Worm (Caenorhabditis elegans) whole organism, young adult: ENCODE data around the gene anoh-2.

Experiments
- B0035.1 ChIP-seq: sonication (generic microtip); optimal IDR thresholded peaks from 2 replicates; lab custom pipeline; 2016; ENCODE audit warnings: missing genetic modification characterization, mild to moderate bottlenecking, missing compliant biosample characterization, missing genotype, missing genetic modification reagents
- F10E7.11 ChIP-seq: sonication (generic microtip); optimal IDR thresholded peaks from 2 replicates; lab custom pipeline; 2017; ENCODE audit warnings: mild to moderate bottlenecking, missing genetic modification characterization, moderate library complexity, missing compliant biosample characterization
- F23B12.7 ChIP-seq: sonication (generic microtip); optimal IDR thresholded peaks from 2 replicates; lab custom pipeline; 2017; ENCODE audit warnings: missing genetic modification characterization, mild to moderate bottlenecking, missing compliant biosample characterization, antibody characterized with exemption, moderate library complexity; ENCODE audit not compliant: insufficient read depth
- F33H1.4 ChIP-seq: fragments of 200-800 bp; sonication (Bioruptor generic); IDR thresholded peaks from 2 replicates; pipeline ENCODE4 v1.3.6; 2022; ENCODE audit warnings: missing genetic modification reagents, missing genetic modification characterization, missing compliant biosample characterization
- F39B2.1 ChIP-seq: fragments of 200-800 bp; sonication (Bioruptor generic); IDR thresholded peaks from 2 replicates; pipeline ENCODE4 v1.3.6; 2022; ENCODE audit warnings: missing genetic modification reagents, missing genetic modification characterization, missing compliant biosample characterization
- F49E8.2 ChIP-seq: sonication (generic microtip); optimal IDR thresholded peaks from 3 replicates; lab custom pipeline; 2017; ENCODE audit warnings: missing genetic modification characterization, mild to moderate bottlenecking, missing compliant biosample characterization, antibody characterized with exemption, moderate library complexity; ENCODE audit not compliant: insufficient read depth
- F52B5.7 ChIP-seq: sonication (generic microtip); optimal IDR thresholded peaks from 2 replicates; lab custom pipeline; 2016; ENCODE audit warnings: mild to moderate bottlenecking, missing genetic modification characterization, missing compliant biosample characterization
- T07F8.4 ChIP-seq: sonication (generic microtip); optimal IDR thresholded peaks from 2 replicates; lab custom pipeline; 2016; ENCODE audit warnings: mild to moderate bottlenecking, missing genetic modification characterization, moderate library complexity, missing compliant biosample characterization
- Y56A3A.18 ChIP-seq: fragments of 200-800 bp; sonication (Bioruptor generic); IDR thresholded peaks from 2 replicates; pipeline ENCODE4 v1.3.6; 2022; ENCODE audit warnings: missing genetic modification reagents, missing genetic modification characterization, missing compliant biosample characterization
- Y67H2A.10 ChIP-seq: fragments of 200-800 bp; sonication (Bioruptor generic); conservative IDR thresholded peaks from 2 replicates; pipeline ENCODE4 v1.3.6; 2022; ENCODE audit warnings: missing genetic modification reagents, missing genetic modification characterization, missing compliant biosample characterization
- ama-1 ChIP-seq, 3 experiments: fragments of 150-350 bp in 1 of 3; sonication (generic microtip) in 2 of 3; optimal IDR thresholded peaks; 2 replicates each; lab custom pipeline; 2014 to 2018; ENCODE audit warnings: missing biosample characterization in 2 of 3, missing genetic modification characterization in 2 of 3, missing genetic modification reagents in 2 of 3
- aptf-2 ChIP-seq: fragments of 200-800 bp; sonication (Bioruptor generic); conservative IDR thresholded peaks from 2 replicates; pipeline ENCODE4 v1.3.6; 2022; ENCODE audit warnings: missing genetic modification reagents, missing genetic modification characterization, missing compliant biosample characterization
- aptf-3 ChIP-seq: fragments of 200-800 bp; sonication (Bioruptor generic); IDR thresholded peaks from 2 replicates; pipeline ENCODE4 v1.3.6; 2022; ENCODE audit warnings: missing genetic modification characterization, missing compliant biosample characterization
- athp-1 ChIP-seq: sonication (generic microtip); optimal IDR thresholded peaks from 2 replicates; lab custom pipeline; 2017; ENCODE audit warnings: mild to moderate bottlenecking, missing genetic modification characterization, missing compliant biosample characterization
- attf-5 ChIP-seq: fragments of 200-800 bp; sonication (Bioruptor generic); optimal IDR thresholded peaks from 2 replicates; lab custom pipeline; 2018; ENCODE audit warnings: mild to moderate bottlenecking, missing genetic modification characterization, missing compliant biosample characterization
- bed-1 ChIP-seq: fragments of 200-800 bp; sonication (Bioruptor generic); IDR thresholded peaks from 2 replicates; pipeline ENCODE4 v1.3.6; 2022; ENCODE audit warnings: missing genetic modification reagents, missing genetic modification characterization, missing compliant biosample characterization
- bed-2 ChIP-seq: fragments of 200-800 bp; sonication (Bioruptor generic); IDR thresholded peaks from 2 replicates; pipeline ENCODE4 v1.3.6; 2022; ENCODE audit warnings: missing genetic modification reagents, missing genetic modification characterization, missing compliant biosample characterization
- cebp-1 ChIP-seq, 2 experiments: fragments of 200-800 bp in 1 of 2; sonication (Bioruptor generic) in 1 of 2; sonication (generic microtip) in 1 of 2; IDR thresholded peaks in 1 of 2; optimal IDR thresholded peaks in 1 of 2; 2 replicates each; pipeline versions ENCODE4 v1.3.6 to Lab custom; 2017 to 2022; ENCODE audit warnings: missing compliant biosample characterization in 2 of 2, missing genetic modification characterization in 2 of 2, mild to moderate bottlenecking in 1 of 2, missing genetic modification reagents in 1 of 2, moderate library complexity in 1 of 2
- ceh-100 ChIP-seq: fragments of 200-800 bp; sonication (Bioruptor generic); IDR thresholded peaks from 2 replicates; pipeline ENCODE4 v1.3.6; 2022; ENCODE audit warnings: missing genetic modification reagents, missing genetic modification characterization, missing compliant biosample characterization
- ceh-27 ChIP-seq: fragments of 200-800 bp; sonication (Bioruptor generic); optimal IDR thresholded peaks from 2 replicates; lab custom pipeline; 2018; ENCODE audit warnings: mild to moderate bottlenecking, missing genetic modification characterization, moderate library complexity, missing compliant biosample characterization
- ceh-58 ChIP-seq: fragments of 200-800 bp; sonication (Bioruptor generic); IDR thresholded peaks from 2 replicates; pipeline ENCODE4 v1.3.6; 2022; ENCODE audit warnings: missing genetic modification characterization, missing compliant biosample characterization
- die-1 ChIP-seq: sonication (generic microtip); optimal IDR thresholded peaks from 2 replicates; lab custom pipeline; 2016; ENCODE audit warnings: missing genotype, mild to moderate bottlenecking, missing genetic modification characterization, missing compliant biosample characterization
- egl-44 ChIP-seq: fragments of 200-800 bp; sonication (Bioruptor generic); IDR thresholded peaks from 2 replicates; pipeline ENCODE4 v1.3.6; 2022; ENCODE audit warnings: missing genetic modification reagents, missing genetic modification characterization, missing compliant biosample characterization
- egrh-3 ChIP-seq: fragments of 200-800 bp; sonication (Bioruptor generic); IDR thresholded peaks from 2 replicates; pipeline ENCODE4 v1.3.6; 2022; ENCODE audit warnings: missing genetic modification reagents, missing genetic modification characterization, missing compliant biosample characterization
- ekl-4 ChIP-seq: fragments of 200-800 bp; sonication (Bioruptor generic); IDR thresholded peaks from 2 replicates; pipeline ENCODE4 v1.3.6; 2022; ENCODE audit warnings: missing genetic modification reagents, missing genetic modification characterization, missing compliant biosample characterization
- fkh-3 ChIP-seq: sonication (generic microtip); optimal IDR thresholded peaks from 2 replicates; lab custom pipeline; 2016; ENCODE audit warnings: mild to moderate bottlenecking, missing genetic modification characterization, missing compliant biosample characterization
- hlh-12 ChIP-seq: sonication (generic microtip); optimal IDR thresholded peaks from 2 replicates; lab custom pipeline; 2016; ENCODE audit warnings: missing genetic modification characterization, missing compliant biosample characterization
- hmg-1.2 ChIP-seq: fragments of 200-800 bp; sonication (Bioruptor generic); IDR thresholded peaks from 2 replicates; pipeline ENCODE4 v1.3.6; 2022; ENCODE audit warnings: missing genetic modification reagents, missing genetic modification characterization, missing compliant biosample characterization
- lag-1 ChIP-seq: fragments of 200-800 bp; sonication (Bioruptor generic); IDR thresholded peaks from 2 replicates; pipeline ENCODE4 v1.3.6; 2022; ENCODE audit warnings: missing genetic modification reagents, missing genetic modification characterization, missing compliant biosample characterization
- let-607 ChIP-seq, 2 experiments: fragments of 200-800 bp in 1 of 2; sonication (Bioruptor generic) in 1 of 2; sonication (generic microtip) in 1 of 2; optimal IDR thresholded peaks; 2 replicates each; lab custom pipeline; 2016 to 2018; ENCODE audit warnings: mild to moderate bottlenecking in 2 of 2, missing compliant biosample characterization in 2 of 2, missing genetic modification characterization in 2 of 2, moderate library complexity in 2 of 2, missing genotype in 1 of 2
- lin-26 ChIP-seq: fragments of 200-800 bp; sonication (Bioruptor generic); IDR thresholded peaks from 2 replicates; pipeline ENCODE4 v1.3.6; 2022; ENCODE audit warnings: missing genetic modification reagents, missing genetic modification characterization, missing compliant biosample characterization
- lin-54 ChIP-seq: fragments of 200-800 bp; sonication (Bioruptor generic); optimal IDR thresholded peaks from 2 replicates; lab custom pipeline; 2018; ENCODE audit warnings: mild to moderate bottlenecking, missing genetic modification characterization, missing compliant biosample characterization
- madf-6 ChIP-seq: fragments of 200-800 bp; sonication (Bioruptor generic); IDR thresholded peaks from 2 replicates; pipeline ENCODE4 v1.3.6; 2022; ENCODE audit warnings: missing genetic modification reagents, missing genetic modification characterization, missing compliant biosample characterization
- mel-28 ChIP-seq: sonication (generic microtip); optimal IDR thresholded peaks from 2 replicates; lab custom pipeline; 2016; ENCODE audit warnings: borderline replicate concordance, mild to moderate bottlenecking, missing genetic modification characterization, missing compliant biosample characterization
- mxl-1 ChIP-seq: sonication (generic microtip); optimal IDR thresholded peaks from 2 replicates; lab custom pipeline; 2016; ENCODE audit warnings: missing genetic modification characterization, missing compliant biosample characterization
- nfya-1 ChIP-seq: sonication (generic microtip); optimal IDR thresholded peaks from 2 replicates; lab custom pipeline; 2017; ENCODE audit warnings: antibody characterized with exemption, missing compliant biosample characterization, missing genetic modification characterization, borderline replicate concordance; ENCODE audit not compliant: insufficient read depth
- nhr-80 ChIP-seq: sonication (generic microtip); optimal IDR thresholded peaks from 2 replicates; lab custom pipeline; 2016; ENCODE audit warnings: missing genetic modification characterization, missing compliant biosample characterization
- rcor-1 ChIP-seq: fragments of 200-800 bp; sonication (Bioruptor generic); IDR thresholded peaks from 2 replicates; pipeline ENCODE4 v1.3.6; 2022; ENCODE audit warnings: missing genetic modification reagents, missing genetic modification characterization, missing compliant biosample characterization
- snpc-1.1 ChIP-seq: sonication (generic microtip); optimal IDR thresholded peaks from 2 replicates; lab custom pipeline; 2017; ENCODE audit warnings: missing genetic modification characterization, mild to moderate bottlenecking, missing compliant biosample characterization, antibody characterized with exemption, moderate library complexity, missing genotype, missing genetic modification reagents; ENCODE audit not compliant: insufficient read depth
- snpc-1.3 ChIP-seq: sonication (generic microtip); optimal IDR thresholded peaks from 2 replicates; lab custom pipeline; 2017; ENCODE audit warnings: missing genetic modification characterization, mild to moderate bottlenecking, missing compliant biosample characterization, antibody characterized with exemption, moderate library complexity, missing genotype, missing genetic modification reagents; ENCODE audit not compliant: insufficient read depth
- sptf-2 ChIP-seq: fragments of 200-800 bp; sonication (Bioruptor generic); optimal IDR thresholded peaks from 2 replicates; lab custom pipeline; 2018; ENCODE audit warnings: mild to moderate bottlenecking, missing genetic modification characterization, missing compliant biosample characterization
- tbp1 ChIP-seq: fragments of 200-800 bp; sonication (Bioruptor generic); optimal IDR thresholded peaks from 2 replicates; lab custom pipeline; 2018; ENCODE audit warnings: mild to moderate bottlenecking, missing genetic modification characterization, missing compliant biosample characterization
- tlf-1 ChIP-seq: fragments of 200-800 bp; sonication (Bioruptor generic); optimal IDR thresholded peaks from 2 replicates; lab custom pipeline; 2018; ENCODE audit warnings: mild to moderate bottlenecking, missing genetic modification characterization, missing compliant biosample characterization
- unc-130 ChIP-seq: sonication (generic microtip); optimal IDR thresholded peaks from 2 replicates; lab custom pipeline; 2016; ENCODE audit warnings: missing genetic modification reagents, missing genetic modification characterization, missing compliant biosample characterization
- unc-62 ChIP-seq: fragments of 150-350 bp; optimal IDR thresholded peaks from 2 replicates; lab custom pipeline; 2014; ENCODE audit warnings: missing biosample characterization, missing genetic modification reagents, missing genetic modification characterization
- ztf-22 ChIP-seq: fragments of 200-800 bp; sonication (Bioruptor generic); optimal IDR thresholded peaks from 2 replicates; lab custom pipeline; 2018; ENCODE audit warnings: mild to moderate bottlenecking, missing genetic modification characterization, moderate library complexity, missing compliant biosample characterization
- ztf-25 ChIP-seq: fragments of 200-800 bp; sonication (Bioruptor generic); IDR thresholded peaks from 2 replicates; pipeline ENCODE4 v1.3.6; 2022; ENCODE audit warnings: missing genetic modification reagents, missing genetic modification characterization, missing compliant biosample characterization

anoh-2 gene

DNA sequence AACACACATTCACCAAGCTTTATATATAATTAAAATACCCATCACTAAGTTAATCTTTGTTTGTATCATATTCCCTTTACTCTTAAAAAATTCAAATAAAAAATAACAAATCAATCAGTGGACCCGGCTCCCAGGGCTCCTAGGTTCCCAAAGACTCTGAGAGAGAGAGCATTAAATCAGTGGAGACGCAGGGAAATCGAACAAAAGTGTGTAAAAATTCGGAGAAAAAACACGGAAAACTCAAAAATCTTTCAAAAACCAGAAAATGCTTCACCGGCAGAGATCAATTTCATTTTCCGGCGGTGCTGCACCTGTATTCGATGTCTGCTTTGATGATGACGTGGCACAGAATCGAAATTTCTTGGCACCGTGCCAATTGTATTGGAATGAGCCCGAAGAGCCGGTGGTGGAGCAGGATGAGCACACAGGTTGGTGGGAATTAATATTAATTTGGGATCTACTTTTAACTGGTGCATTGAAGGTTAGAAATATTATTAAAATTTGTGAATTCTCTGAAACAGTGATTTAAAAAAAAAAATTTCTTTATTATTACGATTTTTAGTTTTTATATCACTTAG lies at the start of gene anoh-2:
Gene anoh-2, plus strand, starts transcription at position 255 of the 578 bp plus-strand sequence.
- TF ChIP-seq die-1 (peak; percentile 29), B0035.1 (no peak), aptf-3 (GFP tag; lab: Robert Waterston, UW) (no peak), egl-44 (GFP tag; lab: Robert Waterston, UW) (no peak), madf-6 (GFP tag; lab: Robert Waterston, UW) (peak; percentile 54), F23B12.7 (tag; lab: Kevin White, UChicago) (no peak), ama-1 (optimal IDR thresholded peaks at IDR 0.05; lab: Kevin White, UChicago) (no peak), ama-1 (GFP tag; optimal IDR thresholded peaks at IDR 0.05; lab: Kevin White, UChicago) (no peak), attf-5 (GFP tag; lab: Kevin White, UChicago) (no peak), ceh-58 (GFP tag; lab: Robert Waterston, UW) (no peak), Y67H2A.10 (no peak), lin-54 (GFP tag; lab: Kevin White, UChicago) (no peak), hlh-12 (tag; lab: Kevin White, UChicago) (no peak), ztf-22 (GFP tag; lab: Kevin White, UChicago) (no peak), nhr-80 (tag; lab: Kevin White, UChicago) (no peak), snpc-1.1 (tag; lab: Kevin White, UChicago) (no peak), lag-1 (GFP tag; lab: Robert Waterston, UW) (no peak), bed-1 (GFP tag; lab: Robert Waterston, UW) (no peak), sptf-2 (GFP tag; lab: Kevin White, UChicago) (no peak), ztf-25 (GFP tag; lab: Robert Waterston, UW) (no peak), lin-26 (GFP tag; lab: Robert Waterston, UW) (no peak), mxl-1 (tag; lab: Kevin White, UChicago) (no peak), ekl-4 (GFP tag; lab: Robert Waterston, UW) (no peak), nfya-1 (tag; lab: Kevin White, UChicago) (no peak), unc-130 (peak; percentile 12), F52B5.7 (tag; lab: Kevin White, UChicago) (no peak), F10E7.11 (tag; lab: Kevin White, UChicago) (peak; percentile 47), ceh-27 (GFP tag; lab: Kevin White, UChicago) (no peak), let-607 (tag; optimal IDR thresholded peaks at IDR 0.05; lab: Kevin White, UChicago) (no peak), tbp1 (GFP tag; lab: Kevin White, UChicago) (peak; percentile 49), mel-28 (tag; lab: Kevin White, UChicago) (no peak), snpc-1.3 (peak; percentile 20), cebp-1 (GFP tag; IDR thresholded peaks at IDR 0.05; lab: Robert Waterston, UW) (no peak), cebp-1 (tag; optimal IDR thresholded peaks at IDR 0.05; lab: Kevin White, UChicago) (no peak), F39B2.1 (GFP tag; lab: Robert Waterston, UW) (no peak), tlf-1 (no peak), bed-2 (no peak), F49E8.2 (tag; lab: Kevin White, UChicago) (no peak), unc-62 (GFP tag; lab: Kevin White, UChicago) (no peak), T07F8.4 (tag; lab: Kevin White, UChicago) (no peak), F33H1.4 (GFP tag; lab: Robert Waterston, UW) (no peak), fkh-3 (no peak), aptf-2 (GFP tag; lab: Robert Waterston, UW) (no peak), egrh-3 (GFP tag; lab: Robert Waterston, UW) (no peak), rcor-1 (GFP tag; lab: Robert Waterston, UW) (no peak), hmg-1.2 (GFP tag; lab: Robert Waterston, UW) (peak; percentile 39), athp-1 (tag; lab: Kevin White, UChicago) (peak; percentile 40), ceh-100 (no peak), Y56A3A.18 (GFP tag; lab: Robert Waterston, UW) (no peak)
